Fruit fly (Drosophila melanogaster): Measurements from ENCODE around the gene Myo61F.
A peak's percentile ranks its signal among the peaks of the same experiment; 100 is the strongest.

Gene Myo61F

dm6 chr3L:1329724-1330123 lies 11.4 kb downstream of the Myo61F start, which contains the start of gene ND-ACP (continued):
- peak; percentile 21; the same call in 1 of the 2 replicates for TF ChIP-seq unc-4 (GFP tag; IDR thresholded peaks at IDR 0.05; ENCODE audit: partially characterized antibody)
- TF ChIP-seq p53 (GFP tag; optimal IDR thresholded peaks at IDR 0.05) = no peak
- TF ChIP-seq CG11560 (tag; IDR thresholded peaks at IDR 0.05) = peak; percentile 97
- TF ChIP-seq YL-1 (GFP tag; optimal IDR thresholded peaks at IDR 0.05) = peak; percentile 75
- TF ChIP-seq CG1529 (GFP tag; optimal IDR thresholded peaks at IDR 0.05) = no peak
- no peak for TF ChIP-seq CG12299 (tag; optimal IDR thresholded peaks at IDR 0.05)
- no peak for TF ChIP-seq H15 (GFP tag; IDR thresholded peaks at IDR 0.05)
- TF ChIP-seq Spps (tag; optimal IDR thresholded peaks at IDR 0.05) = no peak
- peak; percentile 37 for TF ChIP-seq Ets97D (GFP tag; optimal IDR thresholded peaks at IDR 0.05)
- TF ChIP-seq Sox102F (GFP tag; optimal IDR thresholded peaks at IDR 0.05) = no peak
- TF ChIP-seq lmd (GFP tag; IDR thresholded peaks at IDR 0.05) = no peak
- TF ChIP-seq CG9797 (GFP tag; optimal IDR thresholded peaks at IDR 0.05) = peak; percentile 89
- TF ChIP-seq CG13775 (GFP tag; optimal IDR thresholded peaks at IDR 0.05) = no peak
- TF ChIP-seq CG15479 (GFP tag; optimal IDR thresholded peaks at IDR 0.05) = peak; percentile 51
- peak; percentile 23 for TF ChIP-seq Myb (GFP tag; optimal IDR thresholded peaks at IDR 0.05)
- no peak for TF ChIP-seq CG30403 (GFP tag; optimal IDR thresholded peaks at IDR 0.05)
- TF ChIP-seq ewg (GFP tag; optimal IDR thresholded peaks at IDR 0.05) = no peak
- TF ChIP-seq Trl (optimal IDR thresholded peaks at IDR 0.05) = no peak
- no peak for TF ChIP-seq Trl (GFP tag; optimal IDR thresholded peaks at IDR 0.05)

DNA sequence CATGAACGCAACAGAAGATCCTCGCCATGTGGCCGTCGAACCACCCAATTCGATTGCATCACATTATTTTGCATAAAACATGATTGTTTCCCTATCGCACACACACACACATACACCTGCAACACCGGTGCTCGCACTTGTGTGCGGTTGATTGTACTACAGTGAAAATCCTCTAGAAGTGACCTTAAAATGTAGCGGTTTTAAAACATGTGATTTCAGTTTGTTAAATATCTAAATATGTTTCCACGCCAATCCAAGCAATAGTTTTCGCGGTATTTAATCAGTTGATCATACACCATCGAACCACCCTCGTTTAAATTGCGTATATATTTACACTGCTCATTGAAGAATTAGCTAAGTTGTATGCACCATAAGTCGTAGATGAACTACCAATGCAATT lies 12.1 kb downstream of the Myo61F start:
- peak; percentile 31 for TF ChIP-seq sens (GFP tag)
- no peak for TF ChIP-seq CG5953 (GFP tag; IDR thresholded peaks at IDR 0.05)
- peak; percentile 2 for TF ChIP-seq Ets65A (GFP tag)
- TF ChIP-seq cato (GFP tag; optimal IDR thresholded peaks at IDR 0.05; ENCODE audit: borderline replicate concordance) = no peak
- peak; percentile 56 for TF ChIP-seq cg (GFP tag; optimal IDR thresholded peaks at IDR 0.05)
- 0 out of 3 replicates have a peak, but pooled peaks have one; percentile 17 for TF ChIP-seq CG11695 (GFP tag; IDR thresholded peaks at IDR 0.05)
- no peak for TF ChIP-seq B-H2 (GFP tag; optimal IDR thresholded peaks at IDR 0.05)
- TF ChIP-seq CG12104 (GFP tag; optimal IDR thresholded peaks at IDR 0.05) = peak; percentile 14
- peak; percentile 77 for TF ChIP-seq grau (tag; optimal IDR thresholded peaks at IDR 0.05)
- TF ChIP-seq Med (GFP tag) = peak; percentile 54
- peak; percentile 20; the same call in 1 of the 3 replicates for TF ChIP-seq row (GFP tag; IDR thresholded peaks at IDR 0.05)

DNA sequence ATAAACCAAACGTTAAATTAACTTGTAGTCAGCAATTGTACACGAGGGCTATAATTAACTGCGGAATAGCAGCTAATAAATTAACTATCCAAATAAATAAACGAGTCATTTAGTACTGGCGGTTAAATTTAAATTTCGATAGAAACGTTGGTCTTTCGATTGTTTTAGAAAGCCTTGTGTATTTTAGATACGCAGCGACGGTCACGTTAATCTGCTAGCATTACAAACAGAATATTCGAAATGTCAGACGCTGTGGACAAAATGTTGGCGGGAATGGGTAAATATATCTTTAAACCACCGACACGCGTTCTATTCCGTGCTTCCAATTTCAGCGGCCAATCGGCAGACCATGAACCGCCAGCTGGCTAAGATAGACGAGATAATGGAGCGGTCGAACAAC lies 13.3 kb downstream of the Myo61F start, which contains the start of gene msd1:
Gene msd1, plus strand, starts transcription at position 203 of the 400 bp plus-strand sequence.
- TF ChIP-seq CG2116 (GFP tag; optimal IDR thresholded peaks at IDR 0.05) (peak; percentile 56), sens (GFP tag) (peak; percentile 48), sens-2 (GFP tag; IDR thresholded peaks at IDR 0.05) (no peak), Dp (GFP tag; optimal IDR thresholded peaks at IDR 0.05) (peak; percentile 97), E2f2 (GFP tag; IDR thresholded peaks at IDR 0.05) (peak; percentile 97), CG9727 (GFP tag; optimal IDR thresholded peaks at IDR 0.05) (no peak), Ravus (GFP tag; IDR thresholded peaks at IDR 0.05) (no peak), CG15514 (GFP tag; optimal IDR thresholded peaks at IDR 0.05) (peak; percentile 33), Sry-δ (GFP tag; optimal IDR thresholded peaks at IDR 0.05) (peak; percentile 35), danr (GFP tag; IDR thresholded peaks at IDR 0.05) (no peak), Fer1 (GFP tag; optimal IDR thresholded peaks at IDR 0.05) (peak; percentile 7), gfzf (GFP tag; optimal IDR thresholded peaks at IDR 0.05) (peak; percentile 76), Dref (GFP tag; IDR thresholded peaks at IDR 0.05) (peak; percentile 78), CG6813 (GFP tag; optimal IDR thresholded peaks at IDR 0.05) (no peak), Sin3A (optimal IDR thresholded peaks at IDR 0.05) (no peak), CG14710 (tag; optimal IDR thresholded peaks at IDR 0.05) (no peak), stwl (tag; optimal IDR thresholded peaks at IDR 0.05) (peak; percentile 5), amos (GFP tag; IDR thresholded peaks at IDR 0.05; ENCODE audit: partially characterized antibody) (peak; percentile 35; the same call in 1 of the 2 replicates), CG33213 (GFP tag; optimal IDR thresholded peaks at IDR 0.05) (no peak), pzg (GFP tag; optimal IDR thresholded peaks at IDR 0.05) (peak; percentile 76), Myb (GFP tag; optimal IDR thresholded peaks at IDR 0.05) (peak; percentile 61), CG13287 (GFP tag; IDR thresholded peaks at IDR 0.05; ENCODE audit: partially characterized antibody) (peak; percentile 59; the same call in 1 of the 2 replicates), bbx (GFP tag; IDR thresholded peaks at IDR 0.05; ENCODE audit: partially characterized antibody) (peak; percentile 61)

Data from whole organism, embryonic.